Fruit fly (Drosophila melanogaster) whole organism, embryonic: ENCODE measurements around the gene Rab39.

Experiments used
- CG11723 ChIP-seq: fragments of 200-800 bp; sonication (Bioruptor generic); optimal IDR thresholded peaks from 2 replicates; lab custom pipeline; 2017; ENCODE audit warnings: missing biosample characterization, mild to moderate bottlenecking, missing genetic modification characterization
- CG12104 ChIP-seq: fragments of 200-800 bp; sonication (Bioruptor generic); optimal IDR thresholded peaks from 3 replicates; lab custom pipeline; 2016; ENCODE audit warnings: missing biosample characterization, missing genetic modification characterization
- CG12391 ChIP-seq: fragments of 200-800 bp; sonication (Bioruptor generic); optimal IDR thresholded peaks from 3 replicates; lab custom pipeline; 2018; ENCODE audit warnings: missing biosample characterization, mild to moderate bottlenecking, missing genetic modification characterization, moderate library complexity
- CG15073 ChIP-seq: fragments of 200-800 bp; sonication (Bioruptor generic); optimal IDR thresholded peaks from 2 replicates; lab custom pipeline; 2016; ENCODE audit warnings: missing biosample characterization, missing genetic modification characterization
- CG1647 ChIP-seq: fragments of 200-800 bp; sonication (Bioruptor generic); optimal IDR thresholded peaks from 3 replicates; lab custom pipeline; 2016; ENCODE audit warnings: missing biosample characterization, missing genetic modification characterization
- CG17385 ChIP-seq: fragments of 200-800 bp; sonication (Bioruptor generic); optimal IDR thresholded peaks from 3 replicates; lab custom pipeline; 2018; ENCODE audit warnings: missing biosample characterization, mild to moderate bottlenecking, missing genetic modification characterization
- CG18262 ChIP-seq: fragments of 200-800 bp; optimal IDR thresholded peaks from 3 replicates; lab custom pipeline; 2019; ENCODE audit warnings: missing biosample characterization, mild to moderate bottlenecking, missing genetic modification characterization, moderate library complexity
- CG2202 ChIP-seq: fragments of 200-800 bp; sonication (Bioruptor generic); optimal IDR thresholded peaks from 2 replicates; lab custom pipeline; 2018; ENCODE audit warnings: missing biosample characterization, mild to moderate bottlenecking, missing genetic modification characterization
- CG2712 ChIP-seq: fragments of 200-800 bp; optimal IDR thresholded peaks from 3 replicates; lab custom pipeline; 2019; ENCODE audit warnings: missing biosample characterization, mild to moderate bottlenecking, missing genetic modification characterization, moderate library complexity
- CG30431 ChIP-seq: fragments of 200-800 bp; sonication (Bioruptor generic); optimal IDR thresholded peaks from 2 replicates; lab custom pipeline; 2017; ENCODE audit warnings: missing biosample characterization, missing genetic modification characterization
- CG32772 ChIP-seq: fragments of 200-800 bp; sonication (Bioruptor generic); IDR thresholded peaks from 2 replicates; pipeline ENCODE4 v1.3.6; 2022; ENCODE audit warnings: missing biosample characterization, missing genetic modification characterization
- CG34224 ChIP-seq: fragments of 200-800 bp; sonication (Bioruptor generic); IDR thresholded peaks from 3 replicates; pipeline ENCODE4 v1.3.6; 2022; ENCODE audit warnings: missing biosample characterization, missing genetic modification characterization; ENCODE audit not compliant: partially characterized antibody
- CG4328 ChIP-seq: fragments of 200-800 bp; sonication (Bioruptor generic); optimal IDR thresholded peaks from 3 replicates; lab custom pipeline; 2017; ENCODE audit warnings: missing biosample characterization, missing genetic modification reagents, missing genetic modification characterization
- CG4404 ChIP-seq: fragments of 200-800 bp; sonication (Bioruptor generic); IDR thresholded peaks from 2 replicates; pipeline ENCODE4 v1.3.6; 2022; ENCODE audit warnings: missing biosample characterization, missing genetic modification characterization
- CG8478 ChIP-seq: fragments of >200 bp; optimal IDR thresholded peaks from 2 replicates; lab custom pipeline; 2018
- CkIIα-i1 ChIP-seq: fragments of 200-800 bp; sonication (Bioruptor generic); IDR thresholded peaks from 2 replicates; pipeline ENCODE4 v1.3.6; 2022; ENCODE audit warnings: missing biosample characterization, missing genetic modification characterization
- Deaf1 ChIP-seq: fragments of 200-800 bp; optimal IDR thresholded peaks from 3 replicates; lab custom pipeline; 2019; ENCODE audit warnings: missing biosample characterization, mild to moderate bottlenecking, missing genetic modification characterization, moderate library complexity
- ERR ChIP-seq: fragments of 200-800 bp; sonication (Bioruptor generic); optimal IDR thresholded peaks from 2 replicates; lab custom pipeline; 2016; ENCODE audit warnings: missing biosample characterization, missing genetic modification characterization
- Eip74EF ChIP-seq, 2 experiments: fragments of 200-800 bp in 1 of 2; fragments of >200 bp in 1 of 2; sonication (Bioruptor generic) in 1 of 2; optimal IDR thresholded peaks; 2 replicates each; lab custom pipeline; 2017 to 2019; ENCODE audit warnings: missing biosample characterization in 2 of 2, missing genetic modification characterization in 2 of 2, mild to moderate bottlenecking in 1 of 2, moderate library complexity in 1 of 2
- Gsc ChIP-seq: fragments of 200-800 bp; sonication (Bioruptor generic); IDR thresholded peaks from 2 replicates; pipeline ENCODE4 v1.3.6; 2022; ENCODE audit warnings: missing biosample characterization, missing genetic modification characterization
- Lim3 ChIP-seq: fragments of 200-800 bp; sonication (Bioruptor generic); IDR thresholded peaks from 2 replicates; pipeline ENCODE4 v1.3.6; 2022; ENCODE audit warnings: missing biosample characterization, missing genetic modification characterization
- MESR4 ChIP-seq: fragments of 200-800 bp; sonication (Bioruptor generic); optimal IDR thresholded peaks from 2 replicates; lab custom pipeline; 2018; ENCODE audit warnings: missing biosample characterization, mild to moderate bottlenecking, missing genetic modification characterization, moderate library complexity
- Mad ChIP-seq: fragments of 200-800 bp; sonication (Bioruptor generic); optimal IDR thresholded peaks from 2 replicates; lab custom pipeline; 2016; ENCODE audit warnings: missing biosample characterization, missing genetic modification characterization
- NC2β ChIP-seq: fragments of 200-800 bp; sonication (Bioruptor generic); optimal IDR thresholded peaks from 2 replicates; lab custom pipeline; 2016; ENCODE audit warnings: missing biosample characterization, missing genetic modification characterization
- Rfx ChIP-seq: fragments of 200-800 bp; sonication (Bioruptor generic); IDR thresholded peaks from 2 replicates; pipeline ENCODE4 v1.3.6; 2022; ENCODE audit warnings: missing biosample characterization, missing genetic modification characterization
- Sox102F ChIP-seq: fragments of 200-800 bp; sonication (Bioruptor generic); optimal IDR thresholded peaks from 2 replicates; lab custom pipeline; 2018; ENCODE audit warnings: missing biosample characterization, mild to moderate bottlenecking, missing genetic modification characterization, moderate library complexity
- Sry-β ChIP-seq: fragments of 200-800 bp; sonication (Bioruptor generic); optimal IDR thresholded peaks from 2 replicates; lab custom pipeline; 2018; ENCODE audit warnings: missing biosample characterization, mild to moderate bottlenecking, missing genetic modification characterization, moderate library complexity
- ap ChIP-seq: fragments of 200-800 bp; sonication (Bioruptor generic); IDR thresholded peaks from 2 replicates; pipeline ENCODE4 v1.3.6; 2022; ENCODE audit warnings: missing biosample characterization, missing genetic modification characterization
- chm ChIP-seq: fragments of 200-800 bp; sonication (Bioruptor generic); IDR thresholded peaks from 2 replicates; pipeline ENCODE4 v1.3.6; 2022; ENCODE audit warnings: missing biosample characterization, missing genetic modification characterization
- crol ChIP-seq: fragments of 200-800 bp; sonication (Bioruptor generic); IDR thresholded peaks from 2 replicates; pipeline ENCODE4 v1.3.6; 2022; ENCODE audit warnings: missing biosample characterization, missing genetic modification characterization
- dmrt99B ChIP-seq: fragments of 200-800 bp; sonication (Bioruptor generic); optimal IDR thresholded peaks from 2 replicates; lab custom pipeline; 2018; ENCODE audit warnings: missing biosample characterization, mild to moderate bottlenecking, missing genetic modification characterization, moderate library complexity
- ewg ChIP-seq: fragments of 200-800 bp; sonication (Bioruptor generic); optimal IDR thresholded peaks from 3 replicates; lab custom pipeline; 2017; ENCODE audit warnings: mild to moderate bottlenecking, missing biosample characterization, missing genetic modification reagents, missing genetic modification characterization
- fd102C ChIP-seq: fragments of 200-800 bp; sonication (Bioruptor generic); optimal IDR thresholded peaks from 2 replicates; lab custom pipeline; 2018; ENCODE audit warnings: missing biosample characterization, mild to moderate bottlenecking, missing genetic modification characterization, moderate library complexity
- fd3F ChIP-seq: fragments of 200-800 bp; sonication (Bioruptor generic); optimal IDR thresholded peaks from 2 replicates; lab custom pipeline; 2018; ENCODE audit warnings: missing biosample characterization, mild to moderate bottlenecking, missing genetic modification characterization, moderate library complexity
- gce ChIP-seq: fragments of 200-800 bp; sonication (Bioruptor generic); IDR thresholded peaks from 3 replicates; pipeline ENCODE4 v1.3.6; 2022; ENCODE audit warnings: missing biosample characterization, missing genetic modification characterization
- gcm2 ChIP-seq: fragments of 200-800 bp; sonication (Bioruptor generic); optimal IDR thresholded peaks from 2 replicates; lab custom pipeline; 2016; ENCODE audit warnings: missing biosample characterization, missing genetic modification characterization
- grau ChIP-seq: fragments of 200-800 bp; optimal IDR thresholded peaks from 3 replicates; lab custom pipeline; 2019; ENCODE audit warnings: missing biosample characterization, mild to moderate bottlenecking, missing genetic modification characterization, moderate library complexity
- grn ChIP-seq: fragments of 200-800 bp; sonication (Bioruptor generic); optimal IDR thresholded peaks from 3 replicates; lab custom pipeline; 2017; ENCODE audit warnings: missing biosample characterization, missing genetic modification characterization
- jumu ChIP-seq: fragments of 200-800 bp; sonication (Bioruptor generic); optimal IDR thresholded peaks from 3 replicates; lab custom pipeline; 2016; ENCODE audit warnings: missing biosample characterization, missing genetic modification characterization
- klu ChIP-seq: fragments of 200-800 bp; sonication (Bioruptor generic); IDR thresholded peaks from 2 replicates; pipeline ENCODE4 v1.3.6; 2022; ENCODE audit warnings: missing biosample characterization, missing genetic modification characterization
- knrl ChIP-seq: fragments of 200-800 bp; sonication (Bioruptor generic); IDR thresholded peaks from 3 replicates; pipeline ENCODE4 v1.3.6; 2022; ENCODE audit warnings: missing biosample characterization, missing genetic modification characterization; ENCODE audit not compliant: partially characterized antibody
- nom ChIP-seq: fragments of 200-800 bp; sonication (Bioruptor generic); optimal IDR thresholded peaks from 2 replicates; lab custom pipeline; 2017; ENCODE audit warnings: missing biosample characterization, missing genetic modification characterization, mild to moderate bottlenecking, moderate library complexity, missing genetic modification reagents
- p53 ChIP-seq: fragments of 200-800 bp; sonication (Bioruptor generic); optimal IDR thresholded peaks from 2 replicates; lab custom pipeline; 2016; ENCODE audit warnings: missing biosample characterization, missing genetic modification characterization
- run ChIP-seq: fragments of 200-800 bp; sonication (Bioruptor generic); optimal IDR thresholded peaks from 3 replicates; lab custom pipeline; 2018; ENCODE audit warnings: missing biosample characterization, mild to moderate bottlenecking, missing genetic modification characterization
- salm ChIP-seq: fragments of 200-800 bp; sonication (Bioruptor generic); optimal IDR thresholded peaks from 2 replicates; lab custom pipeline; 2018; ENCODE audit warnings: missing biosample characterization, mild to moderate bottlenecking, missing genetic modification characterization
- tna ChIP-seq: fragments of 200-800 bp; sonication (Bioruptor generic); IDR thresholded peaks from 2 replicates; pipeline ENCODE4 v1.3.6; 2022; ENCODE audit warnings: missing biosample characterization, missing genetic modification characterization; ENCODE audit not compliant: partially characterized antibody
- toy ChIP-seq: fragments of 200-800 bp; sonication (Bioruptor generic); IDR thresholded peaks from 2 replicates; pipeline ENCODE4 v1.3.6; 2022; ENCODE audit warnings: missing biosample characterization, missing genetic modification characterization
- trem ChIP-seq: fragments of 200-800 bp; optimal IDR thresholded peaks from 3 replicates; lab custom pipeline; 2019; ENCODE audit warnings: missing biosample characterization, mild to moderate bottlenecking, missing genetic modification characterization, moderate library complexity
- ttk ChIP-seq: fragments of 200-800 bp; sonication (Bioruptor generic); IDR thresholded peaks from 2 replicates; pipeline ENCODE4 v2.1.2; 2022; ENCODE audit warnings: missing biosample characterization, missing genetic modification characterization

Rab39 gene

dm6 chrX:7691221-7691914, 43.4 kb upstream of the Rab39 start (continued):
- TF ChIP-seq nom (GFP tag; lab: Kevin White, UChicago) (no peak), NC2β (GFP tag; lab: Kevin White, UChicago) (no peak), trem (tag; lab: Kevin White, UChicago) (no peak), Gsc (GFP tag; lab: Robert Waterston, UW) (no peak), grau (peak; percentile 89), CG12391 (tag; lab: Kevin White, UChicago) (no peak), run (tag; lab: Kevin White, UChicago) (no peak), CG1647 (GFP tag; lab: Kevin White, UChicago) (no peak), Rfx (GFP tag; lab: Robert Waterston, UW) (peak; percentile 78), Sry-β (GFP tag; lab: Kevin White, UChicago) (no peak), CG18262 (no peak), ERR (GFP tag; lab: Kevin White, UChicago) (no peak), CG30431 (GFP tag; lab: Kevin White, UChicago) (no peak), crol (GFP tag; lab: Robert Waterston, UW) (peak; percentile 65), Deaf1 (tag; lab: Kevin White, UChicago) (no peak), CG15073 (GFP tag; lab: Kevin White, UChicago) (no peak), CG12104 (no peak), CG2202 (tag; lab: Kevin White, UChicago) (no peak), MESR4 (GFP tag; lab: Kevin White, UChicago) (no peak), CkIIα-i1 (GFP tag; lab: Robert Waterston, UW) (no peak), ttk (GFP tag; lab: Robert Waterston, UW) (no peak), tna (no peak), Mad (GFP tag; lab: Kevin White, UChicago) (no peak), CG2712 (tag; lab: Kevin White, UChicago) (no peak), CG34224 (GFP tag; lab: Robert Waterston, UW) (no peak), CG17385 (GFP tag; lab: Kevin White, UChicago) (peak; percentile 66), Eip74EF (GFP tag; optimal IDR thresholded peaks at IDR 0.05; lab: Kevin White, UChicago) (no peak), dmrt99B (tag; lab: Kevin White, UChicago) (peak; percentile 7), fd102C (GFP tag; lab: Kevin White, UChicago) (no peak), ap (GFP tag; lab: Robert Waterston, UW) (peak; percentile 21; the same call in 1 of the 2 replicates), ewg (GFP tag; lab: Kevin White, UChicago) (no peak), fd3F (GFP tag; lab: Kevin White, UChicago) (peak; percentile 38), CG4328 (GFP tag; lab: Kevin White, UChicago) (no peak), knrl (no peak)

- TF ChIP-seq klu (GFP tag; lab: Robert Waterston, UW) (peak; percentile 26; the same call in 1 of the 2 replicates), gce (no peak), CG4404 (GFP tag; lab: Robert Waterston, UW) (no peak), CG11723 (peak; percentile 50), salm (tag; lab: Kevin White, UChicago) (peak; percentile 8), grn (no peak), CG8478 (lab: Kevin White, UChicago) (no peak), gcm2 (GFP tag; lab: Kevin White, UChicago) (peak; percentile 6), CG1647 (GFP tag; lab: Kevin White, UChicago) (peak; percentile 63), Sox102F (GFP tag; lab: Kevin White, UChicago) (peak; percentile 79), ewg (GFP tag; lab: Kevin White, UChicago) (peak; percentile 31), Lim3 (GFP tag; lab: Robert Waterston, UW) (no peak), jumu (GFP tag; lab: Kevin White, UChicago) (peak; percentile 48), chm (GFP tag; lab: Robert Waterston, UW) (no peak), toy (GFP tag; lab: Robert Waterston, UW) (no peak), p53 (GFP tag; lab: Kevin White, UChicago) (no peak), CG32772 (GFP tag; lab: Robert Waterston, UW) (peak; percentile 20)
Measured at dm6 chrX:7691947-7692739, 42.6 kb upstream of the Rab39 start.
